Fruit fly (Drosophila melanogaster) whole organism, embryonic: ENCODE data around the gene tw.

Source experiments
- CG10321 ChIP-seq: fragments of 200-800 bp; sonication (Bioruptor generic); IDR thresholded peaks from 2 replicates; pipeline ENCODE4 v1.3.6; 2022; ENCODE audit warnings: missing biosample characterization, missing genetic modification characterization
- CG10431 ChIP-seq: fragments of 200-800 bp; sonication (Bioruptor generic); optimal IDR thresholded peaks from 3 replicates; lab custom pipeline; 2018; ENCODE audit warnings: missing biosample characterization, mild to moderate bottlenecking, missing genetic modification characterization
- CG10654 ChIP-seq: fragments of 200-800 bp; sonication (Bioruptor generic); optimal IDR thresholded peaks from 2 replicates; lab custom pipeline; 2016; ENCODE audit warnings: missing biosample characterization, missing genetic modification characterization
- CG14441 ChIP-seq: fragments of 200-800 bp; sonication (Bioruptor generic); IDR thresholded peaks from 2 replicates; pipeline ENCODE4 v1.3.6; 2022; ENCODE audit warnings: missing biosample characterization, missing genetic modification characterization
- CG15479 ChIP-seq: fragments of 200-800 bp; sonication (Bioruptor generic); optimal IDR thresholded peaks from 3 replicates; lab custom pipeline; 2019; ENCODE audit warnings: missing biosample characterization, mild to moderate bottlenecking, missing genetic modification characterization, moderate library complexity
- CG15514 ChIP-seq: fragments of 200-800 bp; sonication (Bioruptor generic); optimal IDR thresholded peaks from 3 replicates; lab custom pipeline; 2017; ENCODE audit warnings: missing biosample characterization, missing genetic modification characterization, mild to moderate bottlenecking, moderate library complexity, missing genetic modification reagents
- CG1603 ChIP-seq: fragments of 200-800 bp; sonication (Bioruptor generic); optimal IDR thresholded peaks from 2 replicates; lab custom pipeline; 2019; ENCODE audit warnings: missing biosample characterization, mild to moderate bottlenecking, missing genetic modification characterization, moderate library complexity
- CG17186 ChIP-seq: fragments of 200-800 bp; sonication (Bioruptor generic); optimal IDR thresholded peaks from 3 replicates; lab custom pipeline; 2017; ENCODE audit warnings: missing biosample characterization, missing genetic modification reagents, missing genetic modification characterization
- CG17385 ChIP-seq: fragments of 200-800 bp; sonication (Bioruptor generic); optimal IDR thresholded peaks from 3 replicates; lab custom pipeline; 2018; ENCODE audit warnings: missing biosample characterization, mild to moderate bottlenecking, missing genetic modification characterization
- CG2120 ChIP-seq: fragments of 200-800 bp; sonication (Bioruptor generic); optimal IDR thresholded peaks from 3 replicates; lab custom pipeline; 2016; ENCODE audit warnings: missing biosample characterization, missing genetic modification characterization
- CG2678 ChIP-seq: fragments of 200-800 bp; sonication (Bioruptor generic); optimal IDR thresholded peaks from 3 replicates; lab custom pipeline; 2019; ENCODE audit warnings: missing biosample characterization, mild to moderate bottlenecking, missing genetic modification characterization, moderate library complexity
- CG3407 ChIP-seq: fragments of 200-800 bp; sonication (Bioruptor generic); optimal IDR thresholded peaks from 2 replicates; lab custom pipeline; 2018; ENCODE audit warnings: missing biosample characterization, mild to moderate bottlenecking, missing genetic modification characterization
- CG8281 ChIP-seq: fragments of 200-800 bp; sonication (Bioruptor generic); optimal IDR thresholded peaks from 2 replicates; lab custom pipeline; 2018; ENCODE audit warnings: missing biosample characterization, mild to moderate bottlenecking, missing genetic modification characterization, moderate library complexity
- CkIIα-i1 ChIP-seq: fragments of 200-800 bp; sonication (Bioruptor generic); IDR thresholded peaks from 2 replicates; pipeline ENCODE4 v1.3.6; 2022; ENCODE audit warnings: missing biosample characterization, missing genetic modification characterization
- D19A ChIP-seq: fragments of 200-800 bp; optimal IDR thresholded peaks from 3 replicates; lab custom pipeline; 2019; ENCODE audit warnings: missing biosample characterization, mild to moderate bottlenecking, missing genetic modification characterization, moderate library complexity
- Dek ChIP-seq: fragments of 200-800 bp; sonication (Bioruptor generic); optimal IDR thresholded peaks from 3 replicates; lab custom pipeline; 2019; ENCODE audit warnings: missing biosample characterization, mild to moderate bottlenecking, missing genetic modification characterization, moderate library complexity
- Drgx ChIP-seq: fragments of 200-800 bp; sonication (Bioruptor generic); IDR thresholded peaks from 2 replicates; pipeline ENCODE4 v1.3.6; 2022; ENCODE audit warnings: missing biosample characterization, missing genetic modification characterization
- MBD-R2 ChIP-seq: fragments of 200-800 bp; sonication (Bioruptor generic); IDR thresholded peaks from 2 replicates; pipeline ENCODE4 v1.3.6; 2022; ENCODE audit warnings: missing biosample characterization, missing genetic modification characterization
- Mes4 ChIP-seq: fragments of 200-800 bp; sonication (Bioruptor generic); optimal IDR thresholded peaks from 2 replicates; lab custom pipeline; 2016; ENCODE audit warnings: missing biosample characterization, missing genetic modification characterization
- NC2β ChIP-seq: fragments of 200-800 bp; sonication (Bioruptor generic); optimal IDR thresholded peaks from 2 replicates; lab custom pipeline; 2016; ENCODE audit warnings: missing biosample characterization, missing genetic modification characterization
- Spps ChIP-seq: fragments of 200-800 bp; sonication (Bioruptor generic); optimal IDR thresholded peaks from 2 replicates; lab custom pipeline; 2018; ENCODE audit warnings: missing biosample characterization, mild to moderate bottlenecking, missing genetic modification characterization
- Xrp1 ChIP-seq: fragments of 200-800 bp; sonication (Bioruptor generic); IDR thresholded peaks from 2 replicates; pipeline ENCODE4 v1.3.6; 2022; ENCODE audit warnings: missing biosample characterization, missing genetic modification characterization
- bsh ChIP-seq, 2 experiments: fragments of 200-800 bp; sonication (Bioruptor generic); optimal IDR thresholded peaks; 2 replicates each; lab custom pipeline; 2017 to 2018; ENCODE audit warnings: mild to moderate bottlenecking in 2 of 2, missing biosample characterization in 2 of 2, missing genetic modification characterization in 2 of 2, moderate library complexity in 1 of 2
- chn ChIP-seq: fragments of 200-800 bp; sonication (Bioruptor generic); optimal IDR thresholded peaks from 2 replicates; lab custom pipeline; 2016; ENCODE audit warnings: missing biosample characterization, missing genetic modification characterization
- corto ChIP-seq: fragments of 200-800 bp; sonication (Bioruptor generic); optimal IDR thresholded peaks from 2 replicates; lab custom pipeline; 2016; ENCODE audit warnings: missing biosample characterization, mild to moderate bottlenecking, missing genetic modification characterization, moderate library complexity
- crp ChIP-seq, 2 experiments: fragments of 200-800 bp; sonication (Bioruptor generic); optimal IDR thresholded peaks; 2 replicates in 1 of 2; 3 replicates in 1 of 2; lab custom pipeline; 2017; ENCODE audit warnings: missing biosample characterization in 2 of 2, missing genetic modification characterization in 2 of 2, mild to moderate bottlenecking in 1 of 2, moderate library complexity in 1 of 2
- exex ChIP-seq: fragments of 200-800 bp; sonication (Bioruptor generic); optimal IDR thresholded peaks from 4 replicates; lab custom pipeline; 2018; ENCODE audit warnings: missing biosample characterization, mild to moderate bottlenecking, missing genetic modification characterization, moderate library complexity
- gsb ChIP-seq: fragments of 200-800 bp; sonication (Bioruptor generic); IDR thresholded peaks from 2 replicates; pipeline ENCODE4 v1.3.6; 2022; ENCODE audit warnings: missing biosample characterization, missing genetic modification characterization
- gsb-n ChIP-seq: fragments of 200-800 bp; sonication (Bioruptor generic); optimal IDR thresholded peaks from 3 replicates; lab custom pipeline; 2018; ENCODE audit warnings: missing biosample characterization, mild to moderate bottlenecking, missing genetic modification characterization
- hb ChIP-seq: fragments of 200-800 bp; sonication (Bioruptor generic); IDR thresholded peaks from 3 replicates; pipeline ENCODE4 v1.3.6; 2022; ENCODE audit warnings: missing biosample characterization, missing genetic modification characterization; ENCODE audit not compliant: partially characterized antibody
- hbn ChIP-seq: fragments of 200-800 bp; sonication (Bioruptor generic); IDR thresholded peaks from 2 replicates; pipeline ENCODE4 v1.3.6; 2022; ENCODE audit warnings: missing biosample characterization, missing genetic modification characterization; ENCODE audit not compliant: partially characterized antibody
- insv ChIP-seq, 2 experiments: fragments of 200-800 bp; sonication (Bioruptor generic); optimal IDR thresholded peaks; 3 replicates each; lab custom pipeline; 2016 to 2018; ENCODE audit warnings: missing biosample characterization in 2 of 2, missing genetic modification characterization in 2 of 2
- jing ChIP-seq: fragments of 200-800 bp; sonication (Bioruptor generic); optimal IDR thresholded peaks from 2 replicates; lab custom pipeline; 2018; ENCODE audit warnings: missing biosample characterization, mild to moderate bottlenecking, missing genetic modification characterization
- lbe ChIP-seq: fragments of 200-800 bp; sonication (Bioruptor generic); optimal IDR thresholded peaks from 2 replicates; lab custom pipeline; 2016; ENCODE audit warnings: missing biosample characterization, mild to moderate bottlenecking, missing genetic modification characterization
- nom ChIP-seq: fragments of 200-800 bp; sonication (Bioruptor generic); optimal IDR thresholded peaks from 2 replicates; lab custom pipeline; 2017; ENCODE audit warnings: missing biosample characterization, missing genetic modification characterization, mild to moderate bottlenecking, moderate library complexity, missing genetic modification reagents
- pb ChIP-seq: fragments of 200-800 bp; sonication (Bioruptor generic); optimal IDR thresholded peaks from 3 replicates; lab custom pipeline; 2016; ENCODE audit warnings: missing biosample characterization, missing genetic modification characterization
- row ChIP-seq: fragments of 200-800 bp; sonication (Bioruptor generic); IDR thresholded peaks from 3 replicates; pipeline ENCODE4 v1.3.6; 2022; ENCODE audit warnings: missing biosample characterization, missing genetic modification characterization
- run ChIP-seq: fragments of 200-800 bp; sonication (Bioruptor generic); optimal IDR thresholded peaks from 3 replicates; lab custom pipeline; 2018; ENCODE audit warnings: missing biosample characterization, mild to moderate bottlenecking, missing genetic modification characterization
- sens ChIP-seq: fragments of 200-800 bp; sonication (Bioruptor generic); peaks from one replicate; lab custom pipeline; 2016; ENCODE audit warnings: missing biosample characterization, missing genetic modification characterization
- sens-2 ChIP-seq: fragments of 200-800 bp; sonication (Bioruptor generic); IDR thresholded peaks from 2 replicates; pipeline ENCODE4 v1.3.6; 2022; ENCODE audit warnings: missing biosample characterization, missing genetic modification characterization
- sob ChIP-seq: fragments of 200-800 bp; sonication (Bioruptor generic); IDR thresholded peaks from 2 replicates; pipeline ENCODE4 v1.3.6; 2022; ENCODE audit warnings: missing biosample characterization, missing genetic modification characterization
- ssp ChIP-seq: fragments of 200-800 bp; sonication (Bioruptor generic); IDR thresholded peaks from 2 replicates; pipeline ENCODE4 v1.3.6; 2022; ENCODE audit warnings: missing biosample characterization, missing genetic modification characterization
- sug ChIP-seq: fragments of 200-800 bp; optimal IDR thresholded peaks from 2 replicates; lab custom pipeline; 2019; ENCODE audit warnings: missing biosample characterization, mild to moderate bottlenecking, missing genetic modification characterization, moderate library complexity
- twi ChIP-seq: fragments of 200-800 bp; optimal IDR thresholded peaks from 2 replicates; lab custom pipeline; 2019; ENCODE audit warnings: missing biosample characterization, mild to moderate bottlenecking, missing genetic modification characterization, moderate library complexity
- vnd ChIP-seq: fragments of 200-800 bp; sonication (Bioruptor generic); IDR thresholded peaks from 3 replicates; pipeline ENCODE4 v1.3.6; 2022; ENCODE audit warnings: missing biosample characterization, missing genetic modification characterization; ENCODE audit not compliant: partially characterized antibody
- vvl ChIP-seq: fragments of 200-800 bp; sonication (Bioruptor generic); IDR thresholded peaks from 2 replicates; pipeline ENCODE4 v1.3.6; 2022; ENCODE audit warnings: missing biosample characterization, missing genetic modification characterization
- yki ChIP-seq: fragments of >200 bp; optimal IDR thresholded peaks from 3 replicates; lab custom pipeline; 2018

The tw gene

DNA sequence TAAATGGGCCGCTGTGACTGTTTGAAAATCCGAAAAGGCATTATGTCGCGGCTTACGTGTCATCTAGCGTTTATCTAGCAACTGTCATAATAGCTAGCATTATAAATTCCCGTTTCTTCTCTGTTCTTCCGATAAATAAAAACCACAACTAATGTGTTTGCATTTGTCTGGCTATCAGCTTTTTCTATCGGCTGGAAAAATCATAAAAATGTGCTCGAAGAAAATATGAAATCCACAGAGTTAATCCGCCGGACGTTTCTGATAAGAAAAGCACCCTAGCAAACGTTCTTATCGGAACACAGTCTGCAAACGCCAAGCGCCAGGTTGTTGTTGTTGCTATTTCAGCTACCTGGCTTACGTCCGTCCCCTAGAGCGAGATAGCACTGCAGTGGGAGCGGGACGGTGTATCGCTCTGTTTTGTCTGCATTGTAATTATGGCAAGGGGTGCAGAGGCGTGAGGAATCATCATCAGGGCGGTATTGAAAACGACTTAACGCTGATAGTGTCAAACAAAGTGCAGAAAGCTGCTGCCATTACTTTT is 10.3 kb upstream of the tw start (continued):
- TF ChIP-seq pb (no peak), insv (GFP tag; optimal IDR thresholded peaks at IDR 0.05; lab: Kevin White, UChicago) (peak; percentile 13 to 91), CG10321 (GFP tag; lab: Robert Waterston, UW) (no peak), run (tag; lab: Kevin White, UChicago) (peak; percentile 15), Mes4 (no peak), CG10431 (GFP tag; lab: Kevin White, UChicago) (peak; percentile 10), MBD-R2 (GFP tag; lab: Robert Waterston, UW) (no peak), hbn (GFP tag; lab: Robert Waterston, UW) (no peak), yki (lab: Kevin White, UChicago) (no peak), jing (no peak), sob (GFP tag; lab: Robert Waterston, UW) (no peak), CG2120 (no peak), Spps (no peak), chn (GFP tag; lab: Kevin White, UChicago) (no peak), ssp (no peak), CG17186 (GFP tag; lab: Kevin White, UChicago) (no peak), CG2678 (no peak), CG3407 (GFP tag; lab: Kevin White, UChicago) (no peak), CG1603 (tag; lab: Kevin White, UChicago) (no peak), CG10654 (GFP tag; lab: Kevin White, UChicago) (no peak), vnd (GFP tag; lab: Robert Waterston, UW) (no peak), hb (GFP tag; lab: Robert Waterston, UW) (no peak), CG14441 (no peak), gsb (GFP tag; lab: Robert Waterston, UW) (no peak), NC2β (GFP tag; lab: Kevin White, UChicago) (no peak), Dek (tag; lab: Kevin White, UChicago) (no peak), vvl (no peak), gsb-n (no peak), crp (GFP tag; optimal IDR thresholded peaks at IDR 0.05; lab: Kevin White, UChicago) (no peak), exex (tag; lab: Kevin White, UChicago) (peak; percentile 58)
- TF ChIP-seq, all 482 proteins: peak for 16

DNA sequence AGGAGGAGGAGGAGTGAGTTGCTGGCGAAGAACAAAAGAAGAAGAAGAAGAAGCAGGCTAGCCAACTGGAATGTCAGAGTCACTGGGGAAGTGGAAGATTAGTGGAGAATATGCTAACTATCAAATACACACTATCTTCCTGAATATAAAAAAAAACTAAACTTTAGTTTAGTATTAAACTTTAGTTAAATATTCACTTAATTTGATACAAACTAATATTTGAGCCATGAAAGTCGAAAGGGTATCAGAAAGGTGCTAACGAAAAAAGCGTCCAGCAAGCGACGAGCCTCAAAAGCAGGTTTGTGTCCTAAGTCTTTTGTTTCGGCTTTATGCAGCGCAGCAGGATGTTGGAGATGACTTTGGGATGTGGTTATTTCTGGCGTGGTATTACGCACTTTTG is 9.4 kb upstream of the tw start:
- peak; percentile 18; the same call in 1 of the 3 replicates for TF ChIP-seq row (GFP tag; lab: Robert Waterston, UW)
- TF ChIP-seq CG15479 (GFP tag; lab: Kevin White, UChicago) = no peak
- TF ChIP-seq Drgx (GFP tag; lab: Robert Waterston, UW) = peak; percentile 55
- TF ChIP-seq sug (tag; lab: Kevin White, UChicago) = no peak
- TF ChIP-seq CkIIα-i1 (GFP tag; lab: Robert Waterston, UW) = no peak
- peak; percentile 42 for TF ChIP-seq nom (GFP tag; lab: Kevin White, UChicago)
- TF ChIP-seq CG17385 (GFP tag; lab: Kevin White, UChicago) = peak; percentile 0
- no peak for TF ChIP-seq CG15514 (GFP tag; lab: Kevin White, UChicago)
- peak; percentile 75 for TF ChIP-seq D19A (tag; lab: Kevin White, UChicago)
- no peak for TF ChIP-seq twi (tag; lab: Kevin White, UChicago)
- TF ChIP-seq CG8281 (tag; lab: Kevin White, UChicago) = no peak
- TF ChIP-seq Xrp1 = 0 out of 2 replicates have a peak, but pooled peaks have one; percentile 10
- TF ChIP-seq bsh (GFP tag; optimal IDR thresholded peaks at IDR 0.05; lab: Kevin White, UChicago) = peak in 1 of 2 experiments; percentile 29
- peak; percentile 58 for TF ChIP-seq lbe (GFP tag; lab: Kevin White, UChicago)
- TF ChIP-seq sens-2 (GFP tag; lab: Robert Waterston, UW) = no peak
- TF ChIP-seq corto = peak; percentile 67
- peak; percentile 13 for TF ChIP-seq sens (GFP tag; lab: Kevin White, UChicago)
